Fruit fly (Drosophila melanogaster): Measurements from ENCODE around the gene mus312.

The mus312 gene

DNA sequence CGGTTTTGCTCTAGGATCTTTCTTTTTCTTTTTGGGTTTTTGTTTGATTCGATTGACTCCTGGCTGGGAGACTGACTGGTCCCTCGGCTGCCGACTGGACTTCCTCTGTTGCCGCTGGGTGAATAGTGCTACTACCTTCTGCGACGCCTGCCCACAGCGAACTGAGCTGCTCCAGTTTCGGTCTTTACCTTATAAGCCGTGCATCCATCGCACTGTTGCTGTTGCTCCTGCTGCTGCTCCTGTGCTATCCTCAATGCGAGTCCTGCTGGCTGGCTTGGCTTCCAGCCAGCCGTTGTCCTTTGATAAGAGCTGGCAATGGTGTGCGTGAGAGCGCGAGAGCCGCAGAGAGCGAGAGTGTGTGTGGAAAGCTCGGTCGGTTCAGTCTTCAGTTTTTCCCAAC, 16.2 kb upstream of the mus312 start, which contains the start of gene unc-13-4A (continued):
- TF ChIP-seq CG6683 (GFP tag; optimal IDR thresholded peaks at IDR 0.05) (no peak), PHDP (tag; optimal IDR thresholded peaks at IDR 0.05) (no peak), corto (GFP tag; optimal IDR thresholded peaks at IDR 0.05) (no peak), Nf-YB (GFP tag; optimal IDR thresholded peaks at IDR 0.05) (no peak), cg (GFP tag; optimal IDR thresholded peaks at IDR 0.05) (no peak), CG42726 (GFP tag; IDR thresholded peaks at IDR 0.05; ENCODE audit: partially characterized antibody) (no peak), scrt (GFP tag; optimal IDR thresholded peaks at IDR 0.05) (peak; percentile 71), CG18262 (tag; optimal IDR thresholded peaks at IDR 0.05) (no peak), shn (GFP tag; optimal IDR thresholded peaks at IDR 0.05) (no peak), Adf1 (GFP tag; IDR thresholded peaks at IDR 0.05) (peak; percentile 15; the same call in 1 of the 2 replicates), Bgb (GFP tag; IDR thresholded peaks at IDR 0.05; ENCODE audit: partially characterized antibody) (no peak), CG3407 (GFP tag; optimal IDR thresholded peaks at IDR 0.05) (no peak), Dbx (GFP tag; IDR thresholded peaks at IDR 0.05) (no peak), Bdp1 (GFP tag; optimal IDR thresholded peaks at IDR 0.05) (no peak), CG10979 (tag; optimal IDR thresholded peaks at IDR 0.05) (no peak), nau (GFP tag; optimal IDR thresholded peaks at IDR 0.05) (no peak), CG4617 (GFP tag; optimal IDR thresholded peaks at IDR 0.05; ENCODE audit: borderline replicate concordance) (no peak), Deaf1 (tag; optimal IDR thresholded peaks at IDR 0.05) (peak; percentile 10), CG14014 (GFP tag; IDR thresholded peaks at IDR 0.05) (no peak), unc-4 (GFP tag; IDR thresholded peaks at IDR 0.05; ENCODE audit: partially characterized antibody) (no peak), zen (tag; optimal IDR thresholded peaks at IDR 0.05) (no peak), Kr (GFP tag; optimal IDR thresholded peaks at IDR 0.05) (no peak), CG1647 (GFP tag; optimal IDR thresholded peaks at IDR 0.05) (no peak), CG11695 (GFP tag; IDR thresholded peaks at IDR 0.05) (no peak), fu2 (GFP tag; optimal IDR thresholded peaks at IDR 0.05) (no peak), CG16779 (GFP tag; IDR thresholded peaks at IDR 0.05) (peak; percentile 53; the same call in 1 of the 2 replicates), CG3163 (GFP tag; optimal IDR thresholded peaks at IDR 0.05) (no peak), bowl (GFP tag; IDR thresholded peaks at IDR 0.05) (no peak), vnd (GFP tag; IDR thresholded peaks at IDR 0.05; ENCODE audit: partially characterized antibody) (no peak), gem (tag; optimal IDR thresholded peaks at IDR 0.05) (no peak), ash1 (GFP tag; optimal IDR thresholded peaks at IDR 0.05) (no peak), Meics (GFP tag; optimal IDR thresholded peaks at IDR 0.05) (no peak), repo (GFP tag; optimal IDR thresholded peaks at IDR 0.05) (no peak), abd-A (tag; optimal IDR thresholded peaks at IDR 0.05) (peak; percentile 15), CG4730 (GFP tag; IDR thresholded peaks at IDR 0.05) (no peak), CG12219 (GFP tag; optimal IDR thresholded peaks at IDR 0.05) (no peak), wdn (GFP tag; IDR thresholded peaks at IDR 0.05) (no peak), Aef1 (GFP tag; IDR thresholded peaks at IDR 0.05) (no peak), Antp (GFP tag; optimal IDR thresholded peaks at IDR 0.05) (no peak), C15 (GFP tag; IDR thresholded peaks at IDR 0.05) (no peak), NC2α (GFP tag; optimal IDR thresholded peaks at IDR 0.05) (no peak), ro (GFP tag; IDR thresholded peaks at IDR 0.05) (no peak)

Measured in whole organism, embryonic.